Fruit fly (Drosophila melanogaster): ENCODE results near the gene jus.

DNA sequence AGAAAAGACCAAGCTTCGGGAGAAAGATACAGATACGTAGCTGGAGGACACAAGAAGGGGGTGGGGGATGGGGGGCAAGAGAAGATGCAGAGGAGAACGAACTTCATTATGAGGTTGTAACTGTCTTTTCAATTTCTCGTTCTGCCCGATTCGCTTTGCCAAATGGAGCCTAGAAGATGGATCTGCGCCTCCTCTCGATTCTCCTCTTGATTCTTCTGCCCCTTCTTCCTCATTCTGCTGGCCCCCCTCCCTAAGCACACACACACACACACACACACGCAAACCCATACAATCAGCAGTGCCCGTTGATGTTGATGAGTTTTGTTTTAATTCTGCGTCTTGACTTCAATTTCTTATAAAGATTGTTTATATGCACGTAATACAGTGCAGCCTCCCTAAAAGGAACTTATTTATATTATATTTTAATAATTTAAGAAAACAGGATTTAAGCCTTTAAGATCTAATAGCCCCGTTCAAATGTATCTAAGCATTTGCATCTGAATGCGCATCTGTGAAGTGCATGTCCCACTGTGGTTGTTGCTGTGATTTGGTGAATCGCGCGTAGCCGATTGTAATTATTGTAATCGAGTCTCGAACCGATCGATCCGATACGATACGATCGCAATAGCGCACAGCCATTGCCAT is 12.3 kb upstream of the jus start:
- peak; percentile 88 for TF ChIP-seq Sp1 (GFP tag; optimal IDR thresholded peaks at IDR 0.05)
- no peak for TF ChIP-seq Hr78 (GFP tag; optimal IDR thresholded peaks at IDR 0.05)
- TF ChIP-seq OdsH (GFP tag; optimal IDR thresholded peaks at IDR 0.05) = peak; percentile 82
- peak; percentile 80 for TF ChIP-seq dmrt93B (GFP tag; optimal IDR thresholded peaks at IDR 0.05)

All from whole organism, wandering third instar larva.